Fruit fly (Drosophila melanogaster) whole organism, embryonic: ENCODE data around the gene CG13601.

ENCODE experiments used
- Awh ChIP-seq: fragments of 200-800 bp; sonication (Bioruptor generic); IDR thresholded peaks from 2 replicates; pipeline ENCODE4, ENCODE4 v1.3.6; 2022; ENCODE audit warnings: missing biosample characterization, missing genetic modification characterization
- CG10654 ChIP-seq: fragments of 200-800 bp; sonication (Bioruptor generic); optimal IDR thresholded peaks from 2 replicates; lab custom pipeline; 2016; ENCODE audit warnings: missing biosample characterization, missing genetic modification characterization
- CG11085 ChIP-seq: fragments of 200-800 bp; sonication (Bioruptor generic); IDR thresholded peaks from 2 replicates; pipeline ENCODE4 v1.3.6; 2022; ENCODE audit warnings: missing biosample characterization, missing genetic modification characterization
- CG13424 ChIP-seq: fragments of 200-800 bp; sonication (Bioruptor generic); optimal IDR thresholded peaks from 2 replicates; lab custom pipeline; 2019; ENCODE audit warnings: missing biosample characterization, mild to moderate bottlenecking, missing genetic modification characterization, moderate library complexity
- CG14441 ChIP-seq: fragments of 200-800 bp; sonication (Bioruptor generic); IDR thresholded peaks from 2 replicates; pipeline ENCODE4 v1.3.6; 2022; ENCODE audit warnings: missing biosample characterization, missing genetic modification characterization
- CG15601 ChIP-seq: fragments of 200-800 bp; sonication (Bioruptor generic); optimal IDR thresholded peaks from 3 replicates; lab custom pipeline; 2019; ENCODE audit warnings: missing biosample characterization, mild to moderate bottlenecking, missing genetic modification characterization, moderate library complexity
- CG1647 ChIP-seq: fragments of 200-800 bp; sonication (Bioruptor generic); optimal IDR thresholded peaks from 3 replicates; lab custom pipeline; 2016; ENCODE audit warnings: missing biosample characterization, missing genetic modification characterization
- CG17328 ChIP-seq: fragments of 200-800 bp; sonication (Bioruptor generic); IDR thresholded peaks from 2 replicates; pipeline ENCODE4 v1.3.6; 2022; ENCODE audit warnings: missing biosample characterization, missing genetic modification characterization
- CG17612 ChIP-seq: fragments of 200-800 bp; sonication (Bioruptor generic); IDR thresholded peaks from 2 replicates; pipeline ENCODE4 v1.3.6; 2022; ENCODE audit warnings: missing biosample characterization, missing genetic modification characterization
- CG1832 ChIP-seq: fragments of 200-800 bp; sonication (Bioruptor generic); optimal IDR thresholded peaks from 2 replicates; lab custom pipeline; 2017; ENCODE audit warnings: missing biosample characterization, mild to moderate bottlenecking, missing genetic modification characterization, inconsistent platforms
- CG2712 ChIP-seq: fragments of 200-800 bp; optimal IDR thresholded peaks from 3 replicates; lab custom pipeline; 2019; ENCODE audit warnings: missing biosample characterization, mild to moderate bottlenecking, missing genetic modification characterization, moderate library complexity
- CG31388 ChIP-seq: fragments of 200-800 bp; sonication (Bioruptor generic); optimal IDR thresholded peaks from 2 replicates; lab custom pipeline; 2016; ENCODE audit warnings: missing biosample characterization, missing genetic modification characterization
- CG33557 ChIP-seq: fragments of 200-800 bp; sonication (Bioruptor generic); optimal IDR thresholded peaks from 2 replicates; lab custom pipeline; 2019; ENCODE audit warnings: missing biosample characterization, mild to moderate bottlenecking, missing genetic modification characterization, moderate library complexity
- CG4707 ChIP-seq: fragments of 200-800 bp; sonication (Bioruptor generic); optimal IDR thresholded peaks from 2 replicates; lab custom pipeline; 2018; ENCODE audit warnings: missing biosample characterization, mild to moderate bottlenecking, missing genetic modification characterization, moderate library complexity
- CG4820 ChIP-seq: fragments of 200-800 bp; sonication (Bioruptor generic); optimal IDR thresholded peaks from 3 replicates; lab custom pipeline; 2016; ENCODE audit warnings: missing biosample characterization, missing genetic modification characterization
- CG6689 ChIP-seq: fragments of 200-800 bp; sonication (Bioruptor generic); IDR thresholded peaks from 2 replicates; pipeline ENCODE4 v1.3.6; 2022; ENCODE audit warnings: missing biosample characterization, missing genetic modification characterization
- CG7271 ChIP-seq: fragments of 200-800 bp; sonication (Bioruptor generic); optimal IDR thresholded peaks from 2 replicates; lab custom pipeline; 2018; ENCODE audit warnings: missing biosample characterization, mild to moderate bottlenecking, missing genetic modification characterization, moderate library complexity
- CG8089 ChIP-seq: fragments of 200-800 bp; sonication (Bioruptor generic); optimal IDR thresholded peaks from 3 replicates; lab custom pipeline; 2016; ENCODE audit warnings: missing biosample characterization, missing genetic modification characterization
- CG9215 ChIP-seq: fragments of 200-800 bp; sonication (Bioruptor generic); IDR thresholded peaks from 2 replicates; pipeline ENCODE4 v1.3.6; 2022; ENCODE audit warnings: missing biosample characterization, missing genetic modification characterization
- CkIIα-i1 ChIP-seq: fragments of 200-800 bp; sonication (Bioruptor generic); IDR thresholded peaks from 2 replicates; pipeline ENCODE4 v1.3.6; 2022; ENCODE audit warnings: missing biosample characterization, missing genetic modification characterization
- Doc3 ChIP-seq: fragments of 200-800 bp; sonication (Bioruptor generic); IDR thresholded peaks from 3 replicates; pipeline ENCODE4 v1.3.6; 2022; ENCODE audit warnings: missing biosample characterization, missing genetic modification characterization; ENCODE audit not compliant: partially characterized antibody
- E2f1 ChIP-seq: fragments of 200-800 bp; sonication (Bioruptor generic); IDR thresholded peaks from 2 replicates; pipeline ENCODE4 v1.3.6; 2022; ENCODE audit warnings: missing biosample characterization, missing genetic modification characterization
- Ets65A ChIP-seq: fragments of 200-800 bp; sonication (Bioruptor generic); peaks from one replicate; lab custom pipeline; 2016; ENCODE audit warnings: missing biosample characterization, missing genetic modification characterization
- H15 ChIP-seq: fragments of 200-800 bp; sonication (Bioruptor generic); IDR thresholded peaks from 3 replicates; pipeline ENCODE4 v1.3.6; 2022; ENCODE audit warnings: missing biosample characterization, missing genetic modification characterization
- HLH4C ChIP-seq: fragments of 200-800 bp; sonication (Bioruptor generic); IDR thresholded peaks from 3 replicates; pipeline ENCODE4 v1.3.6; 2022; ENCODE audit warnings: missing biosample characterization, missing genetic modification characterization; ENCODE audit not compliant: partially characterized antibody
- Hey ChIP-seq: fragments of 200-800 bp; sonication (Bioruptor generic); optimal IDR thresholded peaks from 3 replicates; lab custom pipeline; 2018; ENCODE audit warnings: missing biosample characterization, mild to moderate bottlenecking, missing genetic modification characterization
- MESR4 ChIP-seq: fragments of 200-800 bp; sonication (Bioruptor generic); optimal IDR thresholded peaks from 2 replicates; lab custom pipeline; 2018; ENCODE audit warnings: missing biosample characterization, mild to moderate bottlenecking, missing genetic modification characterization, moderate library complexity
- NC2β ChIP-seq: fragments of 200-800 bp; sonication (Bioruptor generic); optimal IDR thresholded peaks from 2 replicates; lab custom pipeline; 2016; ENCODE audit warnings: missing biosample characterization, missing genetic modification characterization
- Oaz ChIP-seq: fragments of 200-800 bp; sonication (Bioruptor generic); IDR thresholded peaks from 2 replicates; pipeline ENCODE4 v1.3.6; 2022; ENCODE audit warnings: missing biosample characterization, missing genetic modification characterization
- Six4 ChIP-seq: fragments of 200-800 bp; sonication (Bioruptor generic); optimal IDR thresholded peaks from 2 replicates; lab custom pipeline; 2016; ENCODE audit warnings: missing biosample characterization, missing genetic modification characterization
- Xrp1 ChIP-seq: fragments of 200-800 bp; sonication (Bioruptor generic); IDR thresholded peaks from 2 replicates; pipeline ENCODE4 v1.3.6; 2022; ENCODE audit warnings: missing biosample characterization, missing genetic modification characterization
- amos ChIP-seq: fragments of 200-800 bp; sonication (Bioruptor generic); IDR thresholded peaks from 2 replicates; pipeline ENCODE4 v1.3.6; 2022; ENCODE audit warnings: missing biosample characterization, missing genetic modification characterization; ENCODE audit not compliant: partially characterized antibody
- bbx ChIP-seq: fragments of 200-800 bp; sonication (Bioruptor generic); IDR thresholded peaks from 2 replicates; pipeline ENCODE4 v1.3.6; 2022; ENCODE audit warnings: missing biosample characterization, missing genetic modification characterization; ENCODE audit not compliant: partially characterized antibody
- chinmo ChIP-seq: fragments of 200-800 bp; sonication (Bioruptor generic); IDR thresholded peaks from 4 replicates; pipeline ENCODE4 v1.3.6; 2022; ENCODE audit warnings: missing biosample characterization, missing genetic modification characterization; ENCODE audit not compliant: partially characterized antibody
- cwo ChIP-seq: fragments of 200-800 bp; sonication (Bioruptor generic); optimal IDR thresholded peaks from 3 replicates; lab custom pipeline; 2017; ENCODE audit warnings: missing biosample characterization, missing genetic modification characterization, mild to moderate bottlenecking, moderate library complexity, missing genetic modification reagents
- dimm ChIP-seq: fragments of 200-800 bp; sonication (Bioruptor generic); IDR thresholded peaks from 2 replicates; pipeline ENCODE4 v1.3.6; 2022; ENCODE audit warnings: missing biosample characterization, missing genetic modification characterization
- gce ChIP-seq: fragments of 200-800 bp; sonication (Bioruptor generic); IDR thresholded peaks from 3 replicates; pipeline ENCODE4 v1.3.6; 2022; ENCODE audit warnings: missing biosample characterization, missing genetic modification characterization
- gcm2 ChIP-seq: fragments of 200-800 bp; sonication (Bioruptor generic); optimal IDR thresholded peaks from 2 replicates; lab custom pipeline; 2016; ENCODE audit warnings: missing biosample characterization, missing genetic modification characterization
- grn ChIP-seq: fragments of 200-800 bp; sonication (Bioruptor generic); optimal IDR thresholded peaks from 3 replicates; lab custom pipeline; 2017; ENCODE audit warnings: missing biosample characterization, missing genetic modification characterization
- insv ChIP-seq, 2 experiments: fragments of 200-800 bp; sonication (Bioruptor generic); optimal IDR thresholded peaks; 3 replicates each; lab custom pipeline; 2016 to 2018; ENCODE audit warnings: missing biosample characterization in 2 of 2, missing genetic modification characterization in 2 of 2
- lmd ChIP-seq: fragments of 200-800 bp; sonication (Bioruptor generic); IDR thresholded peaks from 2 replicates; pipeline ENCODE4 v1.3.6; 2022; ENCODE audit warnings: missing biosample characterization, missing genetic modification characterization
- maf-S ChIP-seq: fragments of 200-800 bp; sonication (Bioruptor generic); optimal IDR thresholded peaks from 2 replicates; lab custom pipeline; 2016; ENCODE audit warnings: missing biosample characterization, missing genetic modification characterization
- nom ChIP-seq: fragments of 200-800 bp; sonication (Bioruptor generic); optimal IDR thresholded peaks from 2 replicates; lab custom pipeline; 2017; ENCODE audit warnings: missing biosample characterization, missing genetic modification characterization, mild to moderate bottlenecking, moderate library complexity, missing genetic modification reagents
- peb ChIP-seq: fragments of 200-800 bp; sonication (Bioruptor generic); IDR thresholded peaks from 2 replicates; pipeline ENCODE4 v1.3.6; 2022; ENCODE audit warnings: missing biosample characterization, missing genetic modification characterization
- sc ChIP-seq, 3 experiments: fragments of >200 bp in 2 of 3; fragments of 200-800 bp in 1 of 3; sonication (Bioruptor generic) in 1 of 3; optimal IDR thresholded peaks; 2 replicates in 2 of 3; 3 replicates in 1 of 3; lab custom pipeline; 2017; ENCODE audit warnings: mild to moderate bottlenecking in 1 of 3, missing biosample characterization in 1 of 3, missing genetic modification characterization in 1 of 3, missing genetic modification reagents in 1 of 3
- stwl ChIP-seq: fragments of 200-800 bp; sonication (Bioruptor generic); optimal IDR thresholded peaks from 3 replicates; lab custom pipeline; 2018; ENCODE audit warnings: missing biosample characterization, mild to moderate bottlenecking, missing genetic modification characterization, moderate library complexity
- tio ChIP-seq: fragments of 200-800 bp; sonication (Bioruptor generic); optimal IDR thresholded peaks from 2 replicates; lab custom pipeline; 2017; ENCODE audit warnings: missing biosample characterization, missing genetic modification characterization, inconsistent platforms
- wdn ChIP-seq: fragments of 200-800 bp; sonication (Bioruptor generic); IDR thresholded peaks from 2 replicates; pipeline ENCODE4 v1.3.6; 2022; ENCODE audit warnings: missing biosample characterization, missing genetic modification characterization
- yki ChIP-seq: fragments of >200 bp; optimal IDR thresholded peaks from 3 replicates; lab custom pipeline; 2018

Gene CG13601

dm6 chr3R:23958091-23958838, 30.8 kb upstream of the CG13601 start, which contains the start of the genes GluProRS and AP-1sigma (continued):
- TF ChIP-seq chinmo (GFP tag; lab: Robert Waterston, UW) (peak; percentile 96), CG7271 (tag; lab: Kevin White, UChicago) (peak; percentile 63), Hey (tag; lab: Kevin White, UChicago) (peak; percentile 42), CG14441 (GFP tag; lab: Robert Waterston, UW) (peak; percentile 97), CG1832 (GFP tag; lab: Kevin White, UChicago) (no peak), CG8089 (GFP tag; lab: Kevin White, UChicago) (peak; percentile 69), CG17612 (GFP tag; lab: Robert Waterston, UW) (peak; percentile 84), gce (GFP tag; lab: Robert Waterston, UW) (peak; percentile 87), wdn (GFP tag; lab: Robert Waterston, UW) (peak; percentile 89), CG11085 (GFP tag; lab: Robert Waterston, UW) (peak; percentile 95), yki (lab: Kevin White, UChicago) (peak; percentile 91), insv (GFP tag; optimal IDR thresholded peaks at IDR 0.05; lab: Kevin White, UChicago) (peak in 1 of 2 experiments; percentile 30), Xrp1 (peak; percentile 96), CG6689 (peak; percentile 94), grn (GFP tag; lab: Kevin White, UChicago) (peak; percentile 56), H15 (GFP tag; lab: Robert Waterston, UW) (peak; percentile 94), CG31388 (GFP tag; lab: Kevin White, UChicago) (peak; percentile 82), CG4820 (peak; percentile 92), lmd (GFP tag; lab: Robert Waterston, UW) (peak; percentile 97), Six4 (GFP tag; lab: Kevin White, UChicago) (peak; percentile 87), tio (GFP tag; lab: Kevin White, UChicago) (peak; percentile 87), dimm (peak; percentile 75), CG15601 (tag; lab: Kevin White, UChicago) (peak; percentile 74), CG9215 (GFP tag; lab: Robert Waterston, UW) (peak; percentile 95), E2f1 (GFP tag; lab: Robert Waterston, UW) (peak; percentile 96), Doc3 (peak; percentile 93), CkIIα-i1 (0 out of 2 replicates have a peak, but pooled peaks have one; percentile 42), gcm2 (GFP tag; lab: Kevin White, UChicago) (peak; percentile 71), CG13424 (peak; percentile 91), HLH4C (GFP tag; lab: Robert Waterston, UW) (peak; percentile 90), nom (GFP tag; lab: Kevin White, UChicago) (peak; percentile 22), CG1647 (GFP tag; lab: Kevin White, UChicago) (peak; percentile 90), bbx (GFP tag; lab: Robert Waterston, UW) (peak; percentile 85), peb (peak; percentile 91), stwl (tag; lab: Kevin White, UChicago) (peak; percentile 55), CG33557 (GFP tag; lab: Kevin White, UChicago) (peak; percentile 78), CG17328 (GFP tag; lab: Robert Waterston, UW) (peak; percentile 95), NC2β (peak; percentile 63), Awh (peak; percentile 93), maf-S (GFP tag; lab: Kevin White, UChicago) (peak; percentile 82), CG4707 (GFP tag; lab: Kevin White, UChicago) (peak; percentile 96), cwo (GFP tag; lab: Kevin White, UChicago) (peak; percentile 80), CG2712 (tag; lab: Kevin White, UChicago) (peak; percentile 92), Ets65A (GFP tag; lab: Kevin White, UChicago) (peak; percentile 99), CG10654 (GFP tag; lab: Kevin White, UChicago) (peak; percentile 92), MESR4 (GFP tag; lab: Kevin White, UChicago) (peak; percentile 94), sc (optimal IDR thresholded peaks at IDR 0.05; lab: Kevin White, UChicago) (no peak), sc (GFP tag; optimal IDR thresholded peaks at IDR 0.05; lab: Kevin White, UChicago) (peak; percentile 78), amos (GFP tag; lab: Robert Waterston, UW) (peak; percentile 92), Oaz (GFP tag; lab: Robert Waterston, UW) (peak; percentile 93)
